Fruit fly (Drosophila melanogaster): ENCODE measurements around the gene chrb.
A peak's percentile ranks its signal among the peaks of the same experiment; 100 is the strongest.

Gene chrb

DNA sequence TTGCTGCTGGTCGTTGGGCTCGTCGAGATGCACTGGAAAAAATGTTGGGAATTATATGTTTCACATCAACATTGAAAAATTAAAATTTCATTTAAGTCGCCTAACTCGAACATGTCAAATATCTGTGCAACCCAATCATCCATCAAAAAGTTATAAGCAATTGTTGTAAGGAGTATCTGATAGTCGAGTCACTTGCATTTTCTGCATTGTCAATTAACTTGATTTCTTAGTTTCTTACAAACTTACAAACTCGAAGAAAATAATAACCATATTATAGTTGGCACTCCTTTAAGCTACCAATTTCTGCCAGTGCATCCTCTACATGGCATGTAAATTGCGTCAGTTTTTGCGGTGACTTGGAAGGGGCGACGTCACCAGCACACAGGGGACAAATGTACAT lies 4.2 kb upstream of the chrb start (continued):
- peak; percentile 49 to 72 for TF ChIP-seq ss (GFP tag; optimal IDR thresholded peaks at IDR 0.05)
- peak; percentile 69 for TF ChIP-seq CG3032 (tag; optimal IDR thresholded peaks at IDR 0.05)
- peak; percentile 68 for TF ChIP-seq CG3919 (GFP tag; optimal IDR thresholded peaks at IDR 0.05)
- peak; percentile 56; the same call in 2 of the 3 replicates for TF ChIP-seq CG6163 (GFP tag; IDR thresholded peaks at IDR 0.05)
- TF ChIP-seq CG16779 (tag; optimal IDR thresholded peaks at IDR 0.05), result peak; percentile 44
- TF ChIP-seq CG8632 (GFP tag; optimal IDR thresholded peaks at IDR 0.05), result peak; percentile 53
- TF ChIP-seq CG31627 (GFP tag; optimal IDR thresholded peaks at IDR 0.05), result peak; percentile 70
- TF ChIP-seq cyc (GFP tag; optimal IDR thresholded peaks at IDR 0.05), result peak; percentile 49
- TF ChIP-seq CG10669 (GFP tag; optimal IDR thresholded peaks at IDR 0.05), result peak; percentile 76
- peak; percentile 75 for TF ChIP-seq topi (GFP tag; optimal IDR thresholded peaks at IDR 0.05)
- peak; percentile 57 for TF ChIP-seq CG6276 (GFP tag; optimal IDR thresholded peaks at IDR 0.05)
- TF ChIP-seq Sox15 (GFP tag; optimal IDR thresholded peaks at IDR 0.05), result peak; percentile 54
- TF ChIP-seq CG6792 (GFP tag; optimal IDR thresholded peaks at IDR 0.05), result peak; percentile 63
- TF ChIP-seq eg (GFP tag; IDR thresholded peaks at IDR 0.05), result 0 out of 3 replicates have a peak, but pooled peaks have one; percentile 35
- TF ChIP-seq CG7368 (GFP tag; optimal IDR thresholded peaks at IDR 0.05), result peak; percentile 40
- peak; percentile 92 for TF ChIP-seq Eip78C (GFP tag)
- peak; percentile 65 for TF ChIP-seq CG1621 (tag; optimal IDR thresholded peaks at IDR 0.05)
- peak; percentile 55 for TF ChIP-seq CG34406 (GFP tag; optimal IDR thresholded peaks at IDR 0.05)
- TF ChIP-seq Ets96B (tag; optimal IDR thresholded peaks at IDR 0.05), result peak; percentile 77
- TF ChIP-seq dac (GFP tag; optimal IDR thresholded peaks at IDR 0.05), result peak; percentile 21
- peak; percentile 14 for TF ChIP-seq Blimp-1 (GFP tag; optimal IDR thresholded peaks at IDR 0.05)
- TF ChIP-seq CG10631 (GFP tag; optimal IDR thresholded peaks at IDR 0.05), result peak; percentile 74
- peak; percentile 51 for TF ChIP-seq CG11762 (GFP tag; optimal IDR thresholded peaks at IDR 0.05; ENCODE audit: insufficient read depth)
- TF ChIP-seq Eip75B (GFP tag; optimal IDR thresholded peaks at IDR 0.05), result peak; percentile 76
- TF ChIP-seq Met (GFP tag; optimal IDR thresholded peaks at IDR 0.05), result peak; percentile 67
- TF ChIP-seq Hr38 (GFP tag; optimal IDR thresholded peaks at IDR 0.05), result no peak
- peak; percentile 76 for TF ChIP-seq CG32006 (GFP tag; optimal IDR thresholded peaks at IDR 0.05)
- TF ChIP-seq fd59A (GFP tag; optimal IDR thresholded peaks at IDR 0.05), result peak; percentile 67
- TF ChIP-seq CG6854 (GFP tag; optimal IDR thresholded peaks at IDR 0.05), result peak; percentile 5
- peak; percentile 75 for TF ChIP-seq acj6 (GFP tag; optimal IDR thresholded peaks at IDR 0.05)
- peak; percentile 28; the same call in 1 of the 2 replicates for TF ChIP-seq Gug (GFP tag; IDR thresholded peaks at IDR 0.05)
- TF ChIP-seq CG11902 (GFP tag; optimal IDR thresholded peaks at IDR 0.05), result peak; percentile 16
- TF ChIP-seq dsx (GFP tag; optimal IDR thresholded peaks at IDR 0.05; ENCODE audit: poor library complexity, severe bottlenecking), result peak; percentile 61
- peak; percentile 69 for TF ChIP-seq lz (GFP tag; optimal IDR thresholded peaks at IDR 0.05)
- TF ChIP-seq CG11294 (GFP tag; IDR thresholded peaks at IDR 0.05), result no peak
- TF ChIP-seq Smox (GFP tag; optimal IDR thresholded peaks at IDR 0.05), result peak; percentile 63
- peak; percentile 65 for TF ChIP-seq Hr4 (GFP tag; optimal IDR thresholded peaks at IDR 0.05)
- peak; percentile 61 for TF ChIP-seq net (GFP tag; optimal IDR thresholded peaks at IDR 0.05)
- TF ChIP-seq esn (GFP tag; optimal IDR thresholded peaks at IDR 0.05), result peak; percentile 75
- TF ChIP-seq spab (GFP tag; optimal IDR thresholded peaks at IDR 0.05), result peak; percentile 54
- no peak for TF ChIP-seq CG9139 (GFP tag; optimal IDR thresholded peaks at IDR 0.05)

- TF ChIP-seq CG11294 (GFP tag; IDR thresholded peaks at IDR 0.05) (no peak), CG11762 (GFP tag; optimal IDR thresholded peaks at IDR 0.05; ENCODE audit: insufficient read depth) (no peak), CG10669 (GFP tag; optimal IDR thresholded peaks at IDR 0.05) (no peak), vri (GFP tag; optimal IDR thresholded peaks at IDR 0.05) (no peak), Ets96B (tag; optimal IDR thresholded peaks at IDR 0.05) (peak; percentile 3), CG10631 (GFP tag; optimal IDR thresholded peaks at IDR 0.05) (no peak), dsx (GFP tag; optimal IDR thresholded peaks at IDR 0.05; ENCODE audit: poor library complexity, severe bottlenecking) (no peak), CG16779 (tag; optimal IDR thresholded peaks at IDR 0.05) (no peak), Ets21C (GFP tag; optimal IDR thresholded peaks at IDR 0.05) (no peak), Hr4 (GFP tag; optimal IDR thresholded peaks at IDR 0.05) (no peak), dac (GFP tag; optimal IDR thresholded peaks at IDR 0.05) (no peak), CG6792 (GFP tag; optimal IDR thresholded peaks at IDR 0.05) (no peak), eg (GFP tag; IDR thresholded peaks at IDR 0.05) (0 out of 3 replicates have a peak, but pooled peaks have one; percentile 12), CG15336 (GFP tag; IDR thresholded peaks at IDR 0.05) (no peak), Sox15 (GFP tag; optimal IDR thresholded peaks at IDR 0.05) (no peak), Hr39 (GFP tag; optimal IDR thresholded peaks at IDR 0.05) (no peak), CG32006 (GFP tag; optimal IDR thresholded peaks at IDR 0.05) (peak; percentile 19), net (GFP tag; optimal IDR thresholded peaks at IDR 0.05) (no peak), lz (GFP tag; optimal IDR thresholded peaks at IDR 0.05) (no peak), svp (GFP tag) (no peak), Gug (GFP tag; IDR thresholded peaks at IDR 0.05) (no peak), CG9139 (GFP tag; optimal IDR thresholded peaks at IDR 0.05) (no peak), cyc (GFP tag; optimal IDR thresholded peaks at IDR 0.05) (no peak), CG6276 (GFP tag; optimal IDR thresholded peaks at IDR 0.05) (no peak), fkh (GFP tag; optimal IDR thresholded peaks at IDR 0.05) (no peak), fd85E (GFP tag; optimal IDR thresholded peaks at IDR 0.05) (no peak), CG34406 (GFP tag; optimal IDR thresholded peaks at IDR 0.05) (no peak)
These were observed 2.9 kb upstream of the chrb start for dm6 chr3L:11484483-11484882.
